Fruit fly (Drosophila melanogaster) whole organism, wandering third instar larva: ENCODE results near the gene tsl.

Source experiments
- Abd-B ChIP-seq: fragments of >200 bp; optimal IDR thresholded peaks from 2 replicates; lab custom pipeline; 2017; ENCODE audit warnings: missing biosample characterization, missing genetic modification characterization
- CG32264 ChIP-seq: fragments of 200-800 bp; sonication (Bioruptor generic); optimal IDR thresholded peaks from 2 replicates; lab custom pipeline; 2016; ENCODE audit warnings: missing biosample characterization, missing genetic modification characterization
- CG9705 ChIP-seq: fragments of 200-800 bp; sonication (Bioruptor generic); optimal IDR thresholded peaks from 2 replicates; lab custom pipeline; 2018; ENCODE audit warnings: missing biosample characterization, mild to moderate bottlenecking, missing genetic modification characterization
- CrebA ChIP-seq: fragments of 200-800 bp; sonication (Bioruptor generic); optimal IDR thresholded peaks from 2 replicates; lab custom pipeline; 2016; ENCODE audit warnings: missing biosample characterization, mild to moderate bottlenecking, missing genetic modification characterization, borderline replicate concordance
- Dfd ChIP-seq: fragments of >200 bp; optimal IDR thresholded peaks from 2 replicates; lab custom pipeline; 2017; ENCODE audit warnings: missing biosample characterization, missing genetic modification characterization
- GATAd ChIP-seq: sonication (Bioruptor generic); optimal IDR thresholded peaks from 2 replicates; lab custom pipeline; 2016; ENCODE audit warnings: missing biosample characterization, missing genetic modification characterization
- HLH106 ChIP-seq: fragments of 200-800 bp; optimal IDR thresholded peaks from 3 replicates; lab custom pipeline; 2019; ENCODE audit warnings: missing biosample characterization, mild to moderate bottlenecking, missing genetic modification characterization, moderate library complexity
- Hr78 ChIP-seq: fragments of >200 bp; optimal IDR thresholded peaks from 2 replicates; lab custom pipeline; 2017; ENCODE audit warnings: missing biosample characterization, missing genetic modification characterization
- Hr83 ChIP-seq: fragments of 200-300 bp; sonication (Bioruptor generic); optimal IDR thresholded peaks from 2 replicates; lab custom pipeline; 2016; ENCODE audit warnings: missing biosample characterization, mild to moderate bottlenecking, missing genetic modification characterization, moderate library complexity; ENCODE audit not compliant: poor library complexity, severe bottlenecking
- Jra ChIP-seq: sonication (Bioruptor generic); optimal IDR thresholded peaks from 2 replicates; lab custom pipeline; 2016; ENCODE audit warnings: missing biosample characterization, missing genetic modification characterization
- Mio ChIP-seq: sonication (Bioruptor generic); optimal IDR thresholded peaks from 2 replicates; lab custom pipeline; 2016; ENCODE audit warnings: missing biosample characterization, missing genetic modification characterization
- Myc ChIP-seq: fragments of >200 bp; optimal IDR thresholded peaks from 2 replicates; lab custom pipeline; 2017
- N ChIP-seq: fragments of >200 bp; optimal IDR thresholded peaks from 2 replicates; lab custom pipeline; 2018; ENCODE audit warnings: missing biosample characterization, missing external identifiers, missing genetic modification characterization
- OdsH ChIP-seq: fragments of 200-800 bp; sonication (Bioruptor generic); optimal IDR thresholded peaks from 2 replicates; lab custom pipeline; 2016; ENCODE audit warnings: missing biosample characterization, mild to moderate bottlenecking, missing genetic modification characterization
- Rel ChIP-seq, 2 experiments: fragments of 200-800 bp; sonication (Bioruptor generic) in 1 of 2; optimal IDR thresholded peaks; 2 replicates in 1 of 2; 3 replicates in 1 of 2; lab custom pipeline; 2016 to 2019; ENCODE audit warnings: mild to moderate bottlenecking in 2 of 2, missing biosample characterization in 2 of 2, missing genetic modification characterization in 2 of 2, moderate library complexity in 1 of 2
- Vsx2 ChIP-seq: fragments of 200-300, 225-300 bp; sonication (Bioruptor generic); optimal IDR thresholded peaks from 2 replicates; lab custom pipeline; 2018; ENCODE audit warnings: missing biosample characterization, missing genetic modification characterization; ENCODE audit not compliant: partially characterized antibody
- br ChIP-seq: fragments of 200-800 bp; sonication (Bioruptor generic); optimal IDR thresholded peaks from 2 replicates; lab custom pipeline; 2016; ENCODE audit warnings: missing biosample characterization, missing genetic modification characterization
- brk ChIP-seq: fragments of 200-800 bp; sonication (Bioruptor generic); optimal IDR thresholded peaks from 2 replicates; lab custom pipeline; 2016; ENCODE audit warnings: missing biosample characterization, mild to moderate bottlenecking, missing genetic modification characterization
- dl ChIP-seq, 2 experiments: fragments of 175-275, 200-275 bp in 1 of 2; fragments of 200-275 bp in 1 of 2; sonication (Bioruptor generic); optimal IDR thresholded peaks; lab custom pipeline; 2018; ENCODE audit warnings: mild to moderate bottlenecking in 2 of 2, missing biosample characterization in 2 of 2, missing genetic modification characterization in 2 of 2, moderate library complexity in 2 of 2; ENCODE audit not compliant: partially characterized antibody in 2 of 2, insufficient read depth in 1 of 2
- dmrt93B ChIP-seq: fragments of 200-800 bp; sonication (Bioruptor generic); optimal IDR thresholded peaks from 2 replicates; lab custom pipeline; 2018; ENCODE audit warnings: missing biosample characterization, mild to moderate bottlenecking, missing genetic modification characterization
- dsf ChIP-seq: sonication (Bioruptor generic); optimal IDR thresholded peaks from 2 replicates; lab custom pipeline; 2016; ENCODE audit warnings: missing biosample characterization, missing genetic modification characterization, borderline replicate concordance
- ey ChIP-seq: fragments of 200-800 bp; sonication (Bioruptor generic); optimal IDR thresholded peaks from 2 replicates; lab custom pipeline; 2016; ENCODE audit warnings: missing biosample characterization, missing genetic modification characterization
- foxo ChIP-seq, 2 experiments: fragments of 200-800 bp; sonication (Bioruptor generic); optimal IDR thresholded peaks; 2 replicates in 1 of 2; 3 replicates in 1 of 2; lab custom pipeline; 2016 to 2017; ENCODE audit warnings: missing biosample characterization in 2 of 2, missing genetic modification characterization in 2 of 2
- fru ChIP-seq: fragments of 200-800 bp; sonication (Bioruptor generic); optimal IDR thresholded peaks from 3 replicates; lab custom pipeline; 2016; ENCODE audit warnings: missing biosample characterization, mild to moderate bottlenecking, missing genetic modification characterization
- h ChIP-seq: fragments of 200-800 bp; sonication (Bioruptor generic); optimal IDR thresholded peaks from 3 replicates; lab custom pipeline; 2016; ENCODE audit warnings: missing biosample characterization, mild to moderate bottlenecking, missing genetic modification characterization
- psq ChIP-seq: fragments of 200-800 bp; sonication (Bioruptor generic); optimal IDR thresholded peaks from 3 replicates; lab custom pipeline; 2017; ENCODE audit warnings: missing biosample characterization, mild to moderate bottlenecking, missing genetic modification characterization, moderate library complexity
- sage ChIP-seq: fragments of 200-800 bp; sonication (Bioruptor generic); optimal IDR thresholded peaks from 2 replicates; lab custom pipeline; 2016; ENCODE audit warnings: missing biosample characterization, mild to moderate bottlenecking, missing genetic modification characterization
- sv ChIP-seq: fragments of 200-800 bp; sonication (Bioruptor generic); optimal IDR thresholded peaks from 3 replicates; lab custom pipeline; 2016; ENCODE audit warnings: missing biosample characterization, missing genetic modification characterization
- tai ChIP-seq: sonication (Bioruptor generic); optimal IDR thresholded peaks from 2 replicates; lab custom pipeline; 2016; ENCODE audit warnings: missing biosample characterization, missing genetic modification characterization
- usp ChIP-seq: fragments of >200 bp; optimal IDR thresholded peaks from 2 replicates; lab custom pipeline; 2017; ENCODE audit warnings: missing biosample characterization, missing genetic modification characterization

The tsl gene

DNA sequence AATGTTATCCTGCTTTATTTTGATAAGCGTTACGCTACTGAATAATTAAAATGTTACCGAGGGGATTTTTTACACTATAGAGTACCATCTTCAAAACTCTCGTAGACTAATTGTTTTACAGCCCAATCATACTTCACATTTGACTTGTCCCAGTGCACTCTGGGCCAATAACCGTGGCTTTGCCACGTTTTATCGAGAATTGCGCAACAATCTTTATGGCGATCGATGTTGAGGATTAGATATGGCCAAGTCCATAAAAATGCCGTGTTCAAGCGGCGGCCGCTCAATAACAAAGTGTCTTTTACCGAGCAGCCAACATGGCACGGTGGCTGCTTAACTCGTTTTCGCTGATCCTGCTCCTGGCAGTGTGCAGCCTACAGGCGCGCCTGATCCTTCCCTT lies 37.3 kb downstream of the tsl start, which contains the start of gene CG31343:
Gene CG31343, plus strand, starts transcription at position 279 of the 400 bp plus-strand sequence.
- TF ChIP-seq Abd-B (GFP tag; lab: Kevin White, UChicago) (no peak), GATAd (no peak), fru (GFP tag; lab: Kevin White, UChicago) (no peak), N (no peak), br (GFP tag; lab: Kevin White, UChicago) (no peak), HLH106 (tag; lab: Kevin White, UChicago) (no peak), sage (GFP tag; lab: Kevin White, UChicago) (no peak), CrebA (GFP tag; lab: Kevin White, UChicago) (no peak), Mio (no peak), ey (GFP tag; lab: Kevin White, UChicago) (no peak), Jra (GFP tag; lab: Kevin White, UChicago) (no peak), Hr83 (no peak), Dfd (GFP tag; lab: Kevin White, UChicago) (no peak)

DNA sequence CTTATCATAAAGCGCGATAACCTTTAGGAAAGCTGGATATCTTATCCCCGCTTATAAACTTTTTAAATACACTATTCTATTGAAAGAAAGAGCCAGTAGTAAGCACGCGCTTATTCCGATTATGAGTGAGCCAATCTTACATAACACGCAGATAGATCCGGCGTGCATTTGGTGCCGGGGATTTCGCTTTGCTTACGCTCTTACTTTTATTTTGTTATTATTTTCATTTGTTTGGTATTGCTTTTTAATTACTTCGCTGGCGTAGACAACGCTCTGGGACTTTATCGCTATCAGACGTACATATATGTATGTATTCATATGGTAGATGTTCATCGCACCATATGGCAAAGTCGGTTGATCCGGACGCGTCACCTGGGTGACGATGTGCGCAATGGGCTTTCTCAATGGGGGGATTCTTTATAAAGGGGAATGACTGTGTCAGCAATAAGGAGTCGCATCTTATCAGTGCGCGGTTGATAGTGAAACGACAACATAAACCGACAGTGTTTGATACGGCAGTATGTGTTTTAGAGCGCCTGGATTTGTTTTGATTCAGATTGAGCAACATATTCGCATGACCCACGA lies 41.5 kb downstream of the tsl start:
- TF ChIP-seq foxo (GFP tag; optimal IDR thresholded peaks at IDR 0.05; lab: Kevin White, UChicago) (no peak), brk (GFP tag; lab: Kevin White, UChicago) (no peak), tai (GFP tag; lab: Kevin White, UChicago) (no peak), Dfd (GFP tag; lab: Kevin White, UChicago) (no peak), CrebA (GFP tag; lab: Kevin White, UChicago) (peak; percentile 9), sv (GFP tag; lab: Kevin White, UChicago) (no peak), Abd-B (GFP tag; lab: Kevin White, UChicago) (no peak), Rel (GFP tag; optimal IDR thresholded peaks at IDR 0.05; lab: Kevin White, UChicago) (no peak), Rel (tag; optimal IDR thresholded peaks at IDR 0.05; lab: Kevin White, UChicago) (peak; percentile 95), CG32264 (GFP tag; lab: Kevin White, UChicago) (no peak), Jra (GFP tag; lab: Kevin White, UChicago) (peak; percentile 60), dsf (no peak), OdsH (GFP tag; lab: Kevin White, UChicago) (no peak), Hr78 (GFP tag; lab: Kevin White, UChicago) (no peak), Myc (lab: Kevin White, UChicago) (no peak), sage (GFP tag; lab: Kevin White, UChicago) (no peak)

DNA sequence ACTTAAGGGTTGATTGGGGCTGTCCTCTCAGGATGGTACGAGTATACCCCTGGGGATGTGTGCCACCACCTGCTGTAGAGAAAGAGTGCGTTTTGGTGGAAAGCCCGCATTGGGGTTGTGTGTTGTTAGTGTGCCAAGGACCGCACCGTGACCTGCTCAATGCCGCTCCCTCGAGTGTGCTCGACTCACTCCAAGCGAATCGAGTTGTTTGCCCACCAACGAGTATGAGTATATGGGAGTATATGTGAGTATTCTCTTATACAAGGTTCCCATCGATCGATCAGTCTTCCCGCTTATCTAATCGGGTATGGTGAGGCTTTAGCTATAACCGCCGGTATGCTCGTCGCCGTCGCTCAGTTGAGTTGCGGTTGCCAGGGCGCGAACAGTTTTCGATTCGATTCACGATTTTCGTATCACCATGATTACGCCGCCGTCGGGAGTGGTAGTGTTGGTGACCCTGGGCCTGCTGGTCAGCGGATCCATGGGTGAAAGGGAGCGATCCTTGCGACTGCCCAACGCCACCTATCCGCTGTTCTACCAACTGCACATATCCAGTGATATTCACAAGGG lies 42.5 kb downstream of the tsl start, which contains the start of gene CG5849:
Gene CG5849, plus strand, starts transcription at position 356 of the 570 bp plus-strand sequence.
- no peak for TF ChIP-seq Vsx2 (GFP tag; lab: Kevin White, UChicago)
- TF ChIP-seq brk (GFP tag; lab: Kevin White, UChicago) = no peak
- TF ChIP-seq Rel (GFP tag; optimal IDR thresholded peaks at IDR 0.05; lab: Kevin White, UChicago) = no peak
- TF ChIP-seq Rel (tag; optimal IDR thresholded peaks at IDR 0.05; lab: Kevin White, UChicago) = peak; percentile 42
- TF ChIP-seq dsf = no peak
- TF ChIP-seq, all 38 proteins: peak for 1

DNA sequence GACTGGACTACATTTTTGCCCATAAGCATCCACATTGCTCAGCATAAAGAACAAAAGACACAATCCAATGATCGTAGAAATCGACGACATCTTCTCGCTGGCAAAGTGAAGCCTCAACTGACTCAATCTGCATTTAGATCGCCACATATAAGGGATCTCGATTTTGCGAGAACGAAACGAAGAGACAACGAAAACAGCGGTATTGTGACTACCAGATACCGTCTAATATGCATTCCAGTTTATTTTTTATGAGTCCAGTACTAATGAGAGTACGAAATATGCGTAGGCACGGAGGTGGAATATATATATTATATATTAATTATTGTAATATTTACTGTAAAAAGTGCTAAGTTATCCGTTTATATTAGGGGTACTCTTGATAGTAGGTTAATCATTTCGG lies 43.3 kb downstream of the tsl start, which contains the start of gene CG34034:
Gene CG34034, minus strand, starts transcription at position 101 of the 400 bp plus-strand sequence.
- no peak for TF ChIP-seq usp
- TF ChIP-seq Hr78 (GFP tag; lab: Kevin White, UChicago) = no peak
- TF ChIP-seq dmrt93B = no peak
- TF ChIP-seq tai (GFP tag; lab: Kevin White, UChicago) = no peak
- TF ChIP-seq sv (GFP tag; lab: Kevin White, UChicago) = no peak
- TF ChIP-seq Hr83 = no peak
- no peak for TF ChIP-seq sage (GFP tag; lab: Kevin White, UChicago)
- no peak for TF ChIP-seq br (GFP tag; lab: Kevin White, UChicago)
- no peak for TF ChIP-seq dsf
- TF ChIP-seq h (GFP tag; lab: Kevin White, UChicago) = no peak
- no peak for TF ChIP-seq brk (GFP tag; lab: Kevin White, UChicago)
- TF ChIP-seq N = no peak
- TF ChIP-seq foxo (GFP tag; optimal IDR thresholded peaks at IDR 0.05; lab: Kevin White, UChicago) = no peak
- no peak for TF ChIP-seq dl (GFP tag; optimal IDR thresholded peaks at IDR 0.05; lab: Kevin White, UChicago; ENCODE audit: insufficient read depth in 1 of 2, partially characterized antibody in 2 of 2)
- TF ChIP-seq CG9705 = no peak
- TF ChIP-seq psq (GFP tag; lab: Kevin White, UChicago) = no peak
- no peak for TF ChIP-seq Abd-B (GFP tag; lab: Kevin White, UChicago)
- TF ChIP-seq, all 38 proteins: peak for 0
